Worm (Caenorhabditis elegans) whole organism, L1 larva: ENCODE data around the gene Y1B5A.1.

ENCODE experiments used
- C16A3.4 ChIP-seq: fragments of 150-350 bp; optimal IDR thresholded peaks from 2 replicates; lab custom pipeline; 2014; ENCODE audit warnings: missing biosample characterization, missing genetic modification characterization
- F16B12.6 ChIP-seq: fragments of 150-350 bp; optimal IDR thresholded peaks from 2 replicates; lab custom pipeline; 2014; ENCODE audit warnings: missing biosample characterization, missing genetic modification characterization
- Y116A8C.19 ChIP-seq: sonication (generic microtip); optimal IDR thresholded peaks from 2 replicates; lab custom pipeline; 2016; ENCODE audit warnings: missing compliant biosample characterization, missing genetic modification characterization, borderline replicate concordance
- aha-1 ChIP-seq: fragments of 150-350 bp; optimal IDR thresholded peaks from 2 replicates; lab custom pipeline; 2014; ENCODE audit warnings: missing biosample characterization, missing genetic modification characterization
- ceh-8 ChIP-seq: fragments of 200-800 bp; sonication (Bioruptor generic); optimal IDR thresholded peaks from 2 replicates; lab custom pipeline; 2018; ENCODE audit warnings: mild to moderate bottlenecking, missing genetic modification characterization, moderate library complexity, missing compliant biosample characterization
- ceh-88 ChIP-seq: fragments of 200-800 bp; sonication (Bioruptor generic); IDR thresholded peaks from 2 replicates; pipeline ENCODE4 v1.3.6; 2022; ENCODE audit warnings: missing genetic modification characterization, missing compliant biosample characterization
- ceh-90 ChIP-seq: sonication (generic microtip); optimal IDR thresholded peaks from 2 replicates; lab custom pipeline; 2016; ENCODE audit warnings: missing genetic modification characterization, missing compliant biosample characterization
- ces-1 ChIP-seq: fragments of 150-350 bp; optimal IDR thresholded peaks from 2 replicates; lab custom pipeline; 2014; ENCODE audit warnings: missing biosample characterization, missing genetic modification reagents, missing genetic modification characterization
- dpl-1 ChIP-seq, 3 experiments: fragments of 150-350 bp in 2 of 3; sonication (generic microtip) in 1 of 3; optimal IDR thresholded peaks; 2 replicates each; lab custom pipeline; 2014 to 2017; ENCODE audit warnings: missing biosample characterization in 3 of 3, missing genetic modification characterization in 3 of 3, missing genetic modification reagents in 3 of 3
- dsc-1 ChIP-seq: sonication (generic microtip); optimal IDR thresholded peaks from 2 replicates; lab custom pipeline; 2016; ENCODE audit warnings: mild to moderate bottlenecking, missing genetic modification characterization, missing compliant biosample characterization
- efl-3 ChIP-seq: fragments of 200-800 bp; sonication (Bioruptor generic); optimal IDR thresholded peaks from 2 replicates; lab custom pipeline; 2018; ENCODE audit warnings: mild to moderate bottlenecking, missing genetic modification characterization, missing compliant biosample characterization
- egl-13 ChIP-seq: sonication (generic microtip); optimal IDR thresholded peaks from 2 replicates; lab custom pipeline; 2016; ENCODE audit warnings: missing genotype, missing genetic modification reagents, missing genetic modification characterization, missing compliant biosample characterization
- elt-2 ChIP-seq: sonication (generic microtip); optimal IDR thresholded peaks from 2 replicates; lab custom pipeline; 2016; ENCODE audit warnings: missing genetic modification characterization, mild to moderate bottlenecking, inconsistent platforms, missing compliant biosample characterization, missing genetic modification reagents
- elt-3 ChIP-seq, 6 experiments: fragments of 150-350 bp in 1 of 6; sonication (generic microtip); optimal IDR thresholded peaks; 2 replicates each; lab custom pipeline; 2017 to 2018; ENCODE audit warnings: missing biosample characterization in 6 of 6, missing genetic modification characterization in 6 of 6, inconsistent platforms in 1 of 6
- fkh-10 ChIP-seq: sonication (generic microtip); optimal IDR thresholded peaks from 2 replicates; lab custom pipeline; 2017; ENCODE audit warnings: missing biosample characterization, missing genetic modification reagents, missing genetic modification characterization
- fkh-4 ChIP-seq: sonication (generic microtip); optimal IDR thresholded peaks from 2 replicates; lab custom pipeline; 2016; ENCODE audit warnings: missing compliant biosample characterization, missing genetic modification characterization, borderline replicate concordance
- fkh-8 ChIP-seq: sonication (generic microtip); optimal IDR thresholded peaks from 2 replicates; lab custom pipeline; 2016; ENCODE audit warnings: mild to moderate bottlenecking, missing genetic modification characterization, missing compliant biosample characterization
- fos-1 ChIP-seq: fragments of 150-350 bp; optimal IDR thresholded peaks from 2 replicates; lab custom pipeline; 2014; ENCODE audit warnings: missing biosample characterization, missing genetic modification characterization
- grh-1 ChIP-seq: fragments of 200-800 bp; sonication (Bioruptor generic); IDR thresholded peaks from 2 replicates; pipeline ENCODE4 v1.3.6; 2022; ENCODE audit warnings: missing genetic modification reagents, missing genetic modification characterization, missing compliant biosample characterization
- hlh-17 ChIP-seq: fragments of 200-800 bp; sonication (Bioruptor generic); optimal IDR thresholded peaks from 2 replicates; lab custom pipeline; 2018; ENCODE audit warnings: missing genetic modification characterization, mild to moderate bottlenecking, missing compliant biosample characterization, moderate library complexity, borderline replicate concordance
- hlh-4 ChIP-seq: sonication (generic microtip); optimal IDR thresholded peaks from 2 replicates; lab custom pipeline; 2016; ENCODE audit warnings: mild to moderate bottlenecking, missing genetic modification characterization, missing compliant biosample characterization
- hpl-2 ChIP-seq: fragments of 150-350 bp; optimal IDR thresholded peaks from 2 replicates; lab custom pipeline; 2014; ENCODE audit warnings: missing biosample characterization, missing genetic modification reagents, missing genetic modification characterization
- jun-1 ChIP-seq: fragments of 150-350 bp; optimal IDR thresholded peaks from 2 replicates; lab custom pipeline; 2014; ENCODE audit warnings: missing biosample characterization, missing genetic modification reagents, missing genetic modification characterization
- lin-13 ChIP-seq: fragments of 150-350 bp; optimal IDR thresholded peaks from 2 replicates; lab custom pipeline; 2014; ENCODE audit warnings: missing biosample characterization, missing genetic modification reagents, missing genetic modification characterization
- lin-14 ChIP-seq: fragments of 200-800 bp; sonication (Bioruptor generic); optimal IDR thresholded peaks from 2 replicates; lab custom pipeline; 2018; ENCODE audit warnings: mild to moderate bottlenecking, missing genetic modification characterization, moderate library complexity, missing compliant biosample characterization
- lin-15B ChIP-seq: fragments of 150-350 bp; sonication (generic microtip); optimal IDR thresholded peaks from 3 replicates; lab custom pipeline; 2014; ENCODE audit warnings: missing biosample characterization, missing genetic modification characterization
- lin-39 ChIP-seq: fragments of 150-350 bp; optimal IDR thresholded peaks from 2 replicates; lab custom pipeline; 2014; ENCODE audit warnings: missing biosample characterization, missing genetic modification reagents, missing genetic modification characterization
- lsy-2 ChIP-seq, 2 experiments: fragments of 150-350 bp; optimal IDR thresholded peaks; 2 replicates each; lab custom pipeline; 2014; ENCODE audit warnings: missing biosample characterization in 2 of 2, missing genetic modification characterization in 2 of 2
- mep-1 ChIP-seq: fragments of 150-350 bp; optimal IDR thresholded peaks from 2 replicates; lab custom pipeline; 2014; ENCODE audit warnings: missing biosample characterization, missing genetic modification characterization
- nhr-11 ChIP-seq: fragments of 150-350 bp; optimal IDR thresholded peaks from 2 replicates; lab custom pipeline; 2014; ENCODE audit warnings: missing biosample characterization, missing genetic modification characterization
- nhr-20 ChIP-seq: sonication (generic microtip); optimal IDR thresholded peaks from 2 replicates; lab custom pipeline; 2016; ENCODE audit warnings: mild to moderate bottlenecking, missing genetic modification characterization, missing compliant biosample characterization
- nhr-28 ChIP-seq: fragments of 150-350 bp; optimal IDR thresholded peaks from 2 replicates; lab custom pipeline; 2014; ENCODE audit warnings: missing biosample characterization, missing genetic modification characterization
- nhr-47 ChIP-seq: sonication (generic microtip); optimal IDR thresholded peaks from 2 replicates; lab custom pipeline; 2016; ENCODE audit warnings: mild to moderate bottlenecking, missing genetic modification characterization, moderate library complexity, missing compliant biosample characterization
- nhr-71 ChIP-seq: sonication (generic microtip); optimal IDR thresholded peaks from 2 replicates; lab custom pipeline; 2016; ENCODE audit warnings: mild to moderate bottlenecking, missing genetic modification characterization, moderate library complexity, missing compliant biosample characterization
- nhr-76 ChIP-seq: sonication (generic microtip); optimal IDR thresholded peaks from 2 replicates; lab custom pipeline; 2017; ENCODE audit warnings: missing biosample characterization, missing genetic modification characterization
- nhr-77 ChIP-seq: fragments of 150-350 bp; optimal IDR thresholded peaks from 2 replicates; lab custom pipeline; 2014; ENCODE audit warnings: missing biosample characterization, missing genetic modification characterization
- pax-3 ChIP-seq: fragments of 200-800 bp; sonication (Bioruptor generic); optimal IDR thresholded peaks from 2 replicates; lab custom pipeline; 2018; ENCODE audit warnings: mild to moderate bottlenecking, missing genetic modification characterization, moderate library complexity, missing compliant biosample characterization
- rnt-1 ChIP-seq: sonication (generic microtip); optimal IDR thresholded peaks from 2 replicates; lab custom pipeline; 2016; ENCODE audit warnings: mild to moderate bottlenecking, missing genetic modification characterization, moderate library complexity, missing compliant biosample characterization
- sptf-1 ChIP-seq: fragments of 150-350 bp; optimal IDR thresholded peaks from 2 replicates; lab custom pipeline; 2014; ENCODE audit warnings: missing biosample characterization, missing genetic modification characterization
- swsn-7 ChIP-seq: sonication (generic microtip); optimal IDR thresholded peaks from 2 replicates; lab custom pipeline; 2016; ENCODE audit warnings: missing genetic modification characterization, missing compliant biosample characterization
- tbx-2 ChIP-seq: sonication (generic microtip); optimal IDR thresholded peaks from 2 replicates; lab custom pipeline; 2016; ENCODE audit warnings: missing genetic modification characterization, missing compliant biosample characterization
- tlp-1 ChIP-seq: fragments of 150-350 bp; optimal IDR thresholded peaks from 2 replicates; lab custom pipeline; 2014; ENCODE audit warnings: missing biosample characterization, missing genetic modification characterization
- unc-30 ChIP-seq: sonication (generic microtip); optimal IDR thresholded peaks from 2 replicates; lab custom pipeline; 2017; ENCODE audit warnings: missing biosample characterization, missing genetic modification characterization
- unc-86 ChIP-seq: sonication (generic microtip); optimal IDR thresholded peaks from 2 replicates; lab custom pipeline; 2016; ENCODE audit warnings: missing genetic modification characterization, missing compliant biosample characterization
- unc-98 ChIP-seq: fragments of 200-800 bp; sonication (Bioruptor generic); IDR thresholded peaks from 2 replicates; pipeline ENCODE4 v1.3.6; 2022; ENCODE audit warnings: missing genetic modification characterization, missing compliant biosample characterization
- xbp-1 ChIP-seq: sonication (generic microtip); optimal IDR thresholded peaks from 2 replicates; lab custom pipeline; 2016; ENCODE audit warnings: missing genetic modification characterization, missing compliant biosample characterization
- zag-1 ChIP-seq: fragments of 150-350 bp; optimal IDR thresholded peaks from 2 replicates; lab custom pipeline; 2014; ENCODE audit warnings: missing biosample characterization, missing genetic modification characterization
- ztf-4 ChIP-seq: fragments of 150-350 bp; optimal IDR thresholded peaks from 2 replicates; lab custom pipeline; 2014; ENCODE audit warnings: missing biosample characterization, missing genetic modification characterization

Y1B5A.1 gene

ce11 chrX:7085067-7085466 is at the start of gene Y1B5A.1:
Gene Y1B5A.1 (plus strand): TSS chrX:7085367.
- no peak for TF ChIP-seq ces-1 (GFP tag; lab: Kevin White, UChicago)
- no peak for TF ChIP-seq fkh-8 (tag; lab: Kevin White, UChicago)
- TF ChIP-seq nhr-77: no peak
- TF ChIP-seq aha-1: no peak
- TF ChIP-seq sptf-1: no peak
- TF ChIP-seq mep-1 (tag; lab: Kevin White, UChicago): no peak
- no peak for TF ChIP-seq nhr-20
- TF ChIP-seq hlh-4 (tag; lab: Kevin White, UChicago): no peak
- no peak for TF ChIP-seq ceh-88 (GFP tag; lab: Robert Waterston, UW)
- no peak for TF ChIP-seq egl-13 (tag; lab: Kevin White, UChicago)
- TF ChIP-seq lsy-2 (tag; optimal IDR thresholded peaks at IDR 0.05; lab: Kevin White, UChicago): no peak
- no peak for TF ChIP-seq jun-1 (tag; lab: Kevin White, UChicago)
- TF ChIP-seq unc-86 (tag; lab: Kevin White, UChicago): no peak
- no peak for TF ChIP-seq nhr-28 (tag; lab: Kevin White, UChicago)
- TF ChIP-seq elt-3 (tag; optimal IDR thresholded peaks at IDR 0.05; lab: Kevin White, UChicago): no peak
- no peak for TF ChIP-seq lin-13 (GFP tag; lab: Kevin White, UChicago)
- TF ChIP-seq lin-14: no peak

ce11 chrX:7035937-7036336 is 49.2 kb upstream of the Y1B5A.1 start, which contains the start of gene cest-19:
Gene cest-19 (minus strand): TSS chrX:7036037.
- no peak for TF ChIP-seq nhr-47
- no peak for TF ChIP-seq unc-30 (tag; lab: Kevin White, UChicago)
- TF ChIP-seq mep-1 (tag; lab: Kevin White, UChicago): no peak
- no peak for TF ChIP-seq rnt-1
- no peak for TF ChIP-seq elt-2 (tag; lab: Kevin White, UChicago)
- no peak for TF ChIP-seq tlp-1
- no peak for TF ChIP-seq fos-1 (tag; lab: Kevin White, UChicago)
- TF ChIP-seq tbx-2: no peak
- TF ChIP-seq sptf-1: no peak
- TF ChIP-seq elt-3 (tag; optimal IDR thresholded peaks at IDR 0.05; lab: Kevin White, UChicago): no peak
- no peak for TF ChIP-seq nhr-11 (tag; lab: Kevin White, UChicago)
- no peak for TF ChIP-seq fkh-4 (tag; lab: Kevin White, UChicago)
- no peak for TF ChIP-seq lin-15B (tag; lab: Kevin White, UChicago)
- TF ChIP-seq ztf-4 (tag; lab: Kevin White, UChicago): no peak
- TF ChIP-seq C16A3.4 (tag; lab: Kevin White, UChicago): no peak
- no peak for TF ChIP-seq fkh-8 (tag; lab: Kevin White, UChicago)
- no peak for TF ChIP-seq F16B12.6
- TF ChIP-seq hpl-2 (GFP tag; lab: Kevin White, UChicago): no peak
- TF ChIP-seq Y116A8C.19 (tag; lab: Kevin White, UChicago): no peak

ce11 chrX:7037998-7038397 is 47.2 kb upstream of the Y1B5A.1 start:
- peak; percentile 50 for TF ChIP-seq lin-14
- no peak for TF ChIP-seq dpl-1 (GFP tag; optimal IDR thresholded peaks at IDR 0.05; lab: Kevin White, UChicago)
- peak; percentile 62 for TF ChIP-seq fkh-10 (GFP tag; lab: Kevin White, UChicago)
- TF ChIP-seq, all 84 proteins: peak for 2

ce11 chrX:7040760-7041159 is 44.4 kb upstream of the Y1B5A.1 start:
- TF ChIP-seq grh-1 (no peak), zag-1 (tag; lab: Kevin White, UChicago) (no peak), tlp-1 (no peak), unc-86 (tag; lab: Kevin White, UChicago) (no peak), ceh-88 (GFP tag; lab: Robert Waterston, UW) (no peak), xbp-1 (tag; lab: Kevin White, UChicago) (peak; percentile 13), unc-98 (GFP tag; lab: Robert Waterston, UW) (no peak), efl-3 (no peak), nhr-71 (tag; lab: Kevin White, UChicago) (peak; percentile 21), lin-13 (GFP tag; lab: Kevin White, UChicago) (no peak), ceh-8 (GFP tag; lab: Kevin White, UChicago) (no peak), swsn-7 (tag; lab: Kevin White, UChicago) (peak; percentile 0), fkh-10 (GFP tag; lab: Kevin White, UChicago) (no peak), aha-1 (no peak), pax-3 (tag; lab: Kevin White, UChicago) (no peak), nhr-11 (tag; lab: Kevin White, UChicago) (no peak), hlh-17 (GFP tag; lab: Kevin White, UChicago) (no peak), lin-39 (tag; lab: Kevin White, UChicago) (no peak), nhr-76 (tag; lab: Kevin White, UChicago) (no peak), dpl-1 (GFP tag; optimal IDR thresholded peaks at IDR 0.05; lab: Kevin White, UChicago) (no peak), dsc-1 (tag; lab: Kevin White, UChicago) (no peak), ceh-90 (tag; lab: Kevin White, UChicago) (no peak), nhr-47 (peak; percentile 27), tbx-2 (peak; percentile 63)
